Fruit fly (Drosophila melanogaster): ENCODE measurements around the gene Ctl2.

The Ctl2 gene

dm6 chr3R:29124128-29124527 lies 958 bp downstream of the Ctl2 start (continued):
- TF ChIP-seq CG12155 (GFP tag; optimal IDR thresholded peaks at IDR 0.05) (peak; percentile 62), crp (GFP tag; optimal IDR thresholded peaks at IDR 0.05) (no peak), CG15269 (tag; optimal IDR thresholded peaks at IDR 0.05) (peak; percentile 70), CG3838 (GFP tag; optimal IDR thresholded peaks at IDR 0.05) (no peak), Hr51 (GFP tag; optimal IDR thresholded peaks at IDR 0.05) (peak in 1 of 2 experiments; percentile 26), CG2129 (GFP tag; IDR thresholded peaks at IDR 0.05; ENCODE audit: partially characterized antibody) (no peak), CG4360 (GFP tag; IDR thresholded peaks at IDR 0.05) (no peak), pho (GFP tag; optimal IDR thresholded peaks at IDR 0.05) (peak; percentile 49), B-H2 (GFP tag; optimal IDR thresholded peaks at IDR 0.05) (no peak), Sin3A (optimal IDR thresholded peaks at IDR 0.05) (no peak), CG3726 (GFP tag; IDR thresholded peaks at IDR 0.05) (0 out of 3 replicates have a peak, but pooled peaks have one; percentile 56), Asciz (GFP tag; optimal IDR thresholded peaks at IDR 0.05) (no peak), CG1233 (GFP tag; optimal IDR thresholded peaks at IDR 0.05) (peak; percentile 53), CG1792 (GFP tag; optimal IDR thresholded peaks at IDR 0.05) (no peak), Doc2 (GFP tag; IDR thresholded peaks at IDR 0.05) (no peak), sug (tag; optimal IDR thresholded peaks at IDR 0.05) (no peak), Ada2b (GFP tag; IDR thresholded peaks at IDR 0.05) (peak; percentile 58; the same call in 1 of the 2 replicates), br (optimal IDR thresholded peaks at IDR 0.05) (no peak), Sry-δ (GFP tag; optimal IDR thresholded peaks at IDR 0.05) (peak; percentile 14), CG6765 (GFP tag; optimal IDR thresholded peaks at IDR 0.05) (no peak), CG14965 (GFP tag; optimal IDR thresholded peaks at IDR 0.05; ENCODE audit: borderline replicate concordance) (no peak), CG18011 (GFP tag; optimal IDR thresholded peaks at IDR 0.05) (no peak), wdn (GFP tag; IDR thresholded peaks at IDR 0.05) (peak; percentile 72), Nf-YC (tag; optimal IDR thresholded peaks at IDR 0.05) (no peak), CG6854 (GFP tag; optimal IDR thresholded peaks at IDR 0.05) (no peak), lola (GFP tag; optimal IDR thresholded peaks at IDR 0.05) (peak in 1 of 3 experiments; percentile 34), onecut (GFP tag; IDR thresholded peaks at IDR 0.05) (peak; percentile 59), CG13296 (GFP tag; optimal IDR thresholded peaks at IDR 0.05) (no peak), CG13123 (GFP tag; optimal IDR thresholded peaks at IDR 0.05) (peak; percentile 36), jumu (GFP tag; optimal IDR thresholded peaks at IDR 0.05) (peak; percentile 77), CG34224 (GFP tag; IDR thresholded peaks at IDR 0.05; ENCODE audit: partially characterized antibody) (no peak), gro (GFP tag; optimal IDR thresholded peaks at IDR 0.05) (peak; percentile 35), CG1832 (GFP tag; optimal IDR thresholded peaks at IDR 0.05) (no peak), disco-r (GFP tag; optimal IDR thresholded peaks at IDR 0.05) (no peak), ssp (GFP tag; IDR thresholded peaks at IDR 0.05) (peak; percentile 44; the same call in 1 of the 2 replicates), slou (GFP tag; optimal IDR thresholded peaks at IDR 0.05) (peak; percentile 24), Sox102F (GFP tag; optimal IDR thresholded peaks at IDR 0.05) (peak; percentile 70), trh (GFP tag; optimal IDR thresholded peaks at IDR 0.05) (no peak), CG3847 (GFP tag; IDR thresholded peaks at IDR 0.05) (peak; percentile 57; the same call in 1 of the 2 replicates), lab (GFP tag; optimal IDR thresholded peaks at IDR 0.05) (peak; percentile 50), E2f2 (GFP tag; IDR thresholded peaks at IDR 0.05) (peak; percentile 33; the same call in 1 of the 2 replicates), Atf-2 (GFP tag; optimal IDR thresholded peaks at IDR 0.05) (peak; percentile 29), CG6254 (GFP tag; optimal IDR thresholded peaks at IDR 0.05) (peak; percentile 7)
